Fruit fly (Drosophila melanogaster) whole organism, prepupa: ENCODE data around the gene mib1.
A peak's percentile ranks its signal among the peaks of the same experiment; 100 is the strongest.

Source experiments
- CG31627 ChIP-seq: fragments of 200-800 bp; sonication (Bioruptor generic); optimal IDR thresholded peaks from 3 replicates; lab custom pipeline; 2016; ENCODE audit warnings: missing biosample characterization, missing genetic modification characterization
- CG6854 ChIP-seq: fragments of 200-800 bp; sonication (Bioruptor generic); optimal IDR thresholded peaks from 2 replicates; lab custom pipeline; 2017; ENCODE audit warnings: missing biosample characterization, mild to moderate bottlenecking, missing genetic modification characterization
- CG8319 ChIP-seq: fragments of 200-800 bp; sonication (Bioruptor generic); optimal IDR thresholded peaks from 3 replicates; lab custom pipeline; 2016; ENCODE audit warnings: missing biosample characterization, missing genetic modification characterization
- Eip78C ChIP-seq: fragments of 200-800 bp; sonication (Bioruptor generic); peaks from one replicate; lab custom pipeline; 2016; ENCODE audit warnings: missing biosample characterization, missing genetic modification characterization
- Hr39 ChIP-seq: fragments of 200-800 bp; sonication (Bioruptor generic); optimal IDR thresholded peaks from 2 replicates; lab custom pipeline; 2016; ENCODE audit warnings: missing biosample characterization, missing genetic modification characterization
- Sox14 ChIP-seq: fragments of 200-800 bp; sonication (Bioruptor generic); optimal IDR thresholded peaks from 3 replicates; lab custom pipeline; 2016; ENCODE audit warnings: missing biosample characterization, missing genetic modification characterization
- fd59A ChIP-seq: fragments of 200-800 bp; sonication (Bioruptor generic); optimal IDR thresholded peaks from 2 replicates; lab custom pipeline; 2017; ENCODE audit warnings: missing biosample characterization, mild to moderate bottlenecking, missing genetic modification characterization, missing genetic modification reagents

DNA sequence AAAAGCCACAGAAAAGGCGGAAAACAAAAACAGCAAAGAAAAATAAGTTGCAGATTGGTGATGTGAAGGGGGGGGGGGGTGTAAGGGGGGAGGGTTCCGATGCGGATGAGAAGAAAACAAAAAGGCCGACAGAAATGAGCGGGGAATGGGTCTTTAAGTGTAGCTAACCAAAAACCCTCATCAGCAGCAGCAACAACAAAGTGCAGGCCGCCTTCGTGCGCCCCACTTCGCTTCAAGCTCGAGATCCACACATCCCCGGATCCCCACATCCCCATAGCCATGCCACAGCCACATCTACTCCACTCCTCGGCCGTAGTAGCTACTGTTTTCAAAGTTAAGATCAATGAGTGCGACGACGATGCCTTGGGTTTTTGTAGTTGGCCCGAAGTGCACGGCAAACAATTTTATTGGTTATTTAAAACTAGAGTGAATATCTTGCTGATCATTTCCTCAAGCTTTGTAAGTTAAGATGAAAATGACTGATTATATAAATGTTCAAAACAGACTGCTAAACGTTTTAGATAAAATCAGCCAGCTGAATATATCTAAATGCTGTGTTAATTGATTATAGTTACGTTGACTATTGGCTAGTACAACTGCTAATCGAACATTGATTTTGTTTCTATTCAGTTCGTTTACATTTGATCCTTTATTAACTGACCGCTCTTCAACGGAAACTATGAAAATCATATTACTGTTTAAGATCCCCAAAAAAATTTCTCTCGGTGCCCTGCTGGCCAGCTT, 12.8 kb upstream of the mib1 start:
- TF ChIP-seq Sox14: peak; percentile 62
- TF ChIP-seq CG8319 (GFP tag; lab: Kevin White, UChicago): peak; percentile 28
- TF ChIP-seq CG31627 (GFP tag; lab: Kevin White, UChicago): peak; percentile 77
- peak; percentile 66 for TF ChIP-seq Hr39 (GFP tag; lab: Kevin White, UChicago)
- TF ChIP-seq CG6854: no peak
- TF ChIP-seq Eip78C: peak; percentile 94
- peak; percentile 50 for TF ChIP-seq fd59A (GFP tag; lab: Kevin White, UChicago)
